Worm (Caenorhabditis elegans): ENCODE measurements around the gene F08F8.9.

F08F8.9 gene

DNA sequence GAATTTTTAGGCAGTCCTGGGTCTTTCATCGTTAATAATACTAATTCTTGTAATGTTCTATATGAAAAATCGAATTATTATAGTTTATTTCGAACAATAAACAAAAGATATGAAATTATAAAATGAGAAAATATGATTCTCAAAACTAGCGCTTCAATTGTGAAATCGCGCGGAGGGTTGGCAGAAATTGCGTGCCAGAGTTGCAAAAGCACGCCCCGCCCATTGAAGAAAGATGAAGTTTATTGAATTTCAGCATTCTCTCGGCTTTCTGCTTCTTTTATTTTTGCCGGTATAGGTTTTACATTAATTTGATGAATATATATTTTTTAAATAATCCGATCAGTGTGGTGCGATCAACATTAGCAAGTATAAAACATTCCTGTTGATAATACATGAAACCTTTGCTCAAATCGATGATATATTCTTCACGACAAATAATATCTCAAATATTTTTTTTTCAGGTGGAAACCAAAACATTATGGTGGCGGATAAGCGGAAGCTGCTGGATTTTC is 5.3 kb upstream of the F08F8.9 start, which contains the start of the genes eco-1 and hmgr-1 (continued):
- TF ChIP-seq snu-23 (GFP tag; optimal IDR thresholded peaks at IDR 0.05) (peak; percentile 30), F16B12.6 (tag; optimal IDR thresholded peaks at IDR 0.05) (peak; percentile 42), lin-15B (tag; optimal IDR thresholded peaks at IDR 0.05) (peak; percentile 16), unc-130 (tag; optimal IDR thresholded peaks at IDR 0.05) (no peak)

DNA sequence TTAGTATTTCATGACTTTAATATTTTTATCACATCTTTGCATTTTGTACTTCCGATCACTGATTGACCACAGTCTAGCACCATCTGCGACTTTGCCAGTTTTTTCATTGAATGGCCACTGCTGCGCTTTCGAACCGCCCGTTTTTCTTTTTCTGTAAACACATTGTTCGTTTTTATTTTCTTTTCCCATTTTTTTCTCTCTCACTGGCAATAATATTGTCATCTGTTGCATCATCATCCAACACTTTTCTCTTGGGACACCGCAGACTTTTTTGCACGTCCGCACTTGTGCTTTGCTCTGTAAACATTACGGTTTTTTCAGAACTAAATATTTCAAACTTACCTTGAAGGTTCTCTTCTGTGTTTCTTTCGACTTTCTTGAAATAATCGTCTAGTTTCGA is 4.9 kb upstream of the F08F8.9 start:
- TF ChIP-seq nhr-20 (tag; optimal IDR thresholded peaks at IDR 0.05) (peak; percentile 58), pag-3 (tag; optimal IDR thresholded peaks at IDR 0.05; ENCODE audit: borderline replicate concordance, insufficient read depth) (no peak), mdl-1 (tag; optimal IDR thresholded peaks at IDR 0.05) (no peak), dsc-1 (tag; optimal IDR thresholded peaks at IDR 0.05) (no peak), snu-23 (GFP tag; optimal IDR thresholded peaks at IDR 0.05) (peak; percentile 17), ceh-8 (GFP tag; optimal IDR thresholded peaks at IDR 0.05) (no peak), isw-1 (GFP tag; IDR thresholded peaks at IDR 0.05) (no peak), nhr-85 (tag) (no peak), lin-14 (GFP tag; optimal IDR thresholded peaks at IDR 0.05) (peak; percentile 56), ets-5 (GFP tag; IDR thresholded peaks at IDR 0.05) (no peak), elt-2 (tag; optimal IDR thresholded peaks at IDR 0.05) (no peak), elt-3 (tag; optimal IDR thresholded peaks at IDR 0.05) (peak in 1 of 6 experiments; percentile 20), unc-98 (GFP tag; IDR thresholded peaks at IDR 0.05) (no peak)

DNA sequence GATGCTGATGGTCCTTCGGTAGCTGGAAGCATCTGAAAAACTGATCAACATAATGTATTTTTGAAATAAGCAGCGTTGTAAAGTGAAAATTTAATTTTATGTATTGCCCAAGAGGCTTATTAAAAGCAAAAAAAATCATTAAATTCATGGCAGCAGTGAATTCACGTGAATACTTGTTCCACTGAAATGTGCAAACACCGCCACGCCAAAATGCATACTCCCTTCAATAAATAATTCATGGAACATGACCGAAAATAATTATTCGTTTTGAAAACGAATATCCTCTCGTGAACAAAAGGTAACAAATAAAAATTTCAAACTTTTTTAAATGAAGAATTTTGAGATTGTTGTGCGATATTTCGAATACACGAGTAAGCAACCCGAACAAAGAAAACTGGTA is 3.6 kb upstream of the F08F8.9 start, which contains the start of gene F08F8.10:
F08F8.10 (minus strand) TSS at position 38 of the 400 bp plus-strand sequence.
- peak; percentile 37 for TF ChIP-seq swsn-7 (tag; optimal IDR thresholded peaks at IDR 0.05)
- peak; percentile 52 for TF ChIP-seq lin-14 (GFP tag; optimal IDR thresholded peaks at IDR 0.05)
- no peak for TF ChIP-seq alr-1 (tag; optimal IDR thresholded peaks at IDR 0.05; ENCODE audit: borderline replicate concordance)
- no peak for TF ChIP-seq ceh-63 (GFP tag; optimal IDR thresholded peaks at IDR 0.05)
- TF ChIP-seq ceh-88 (GFP tag; IDR thresholded peaks at IDR 0.05), result no peak
- no peak for TF ChIP-seq hlh-4 (tag; optimal IDR thresholded peaks at IDR 0.05)
- TF ChIP-seq efl-3 (GFP tag; optimal IDR thresholded peaks at IDR 0.05), result no peak
- no peak for TF ChIP-seq zip-4 (GFP tag; optimal IDR thresholded peaks at IDR 0.05)
- TF ChIP-seq nhr-12 (tag; optimal IDR thresholded peaks at IDR 0.05), result no peak
- no peak for TF ChIP-seq unc-62 (GFP tag; optimal IDR thresholded peaks at IDR 0.05)
- no peak for TF ChIP-seq sptf-1 (tag; optimal IDR thresholded peaks at IDR 0.05)
- no peak for TF ChIP-seq nhr-77 (tag; optimal IDR thresholded peaks at IDR 0.05)
- TF ChIP-seq nhr-20 (tag; optimal IDR thresholded peaks at IDR 0.05), result peak; percentile 51
- TF ChIP-seq blmp-1 (tag; optimal IDR thresholded peaks at IDR 0.05), result peak; percentile 44
- peak; percentile 61 for TF ChIP-seq snu-23 (GFP tag; optimal IDR thresholded peaks at IDR 0.05)
- TF ChIP-seq nhr-28 (tag; optimal IDR thresholded peaks at IDR 0.05), result no peak
- peak in 1 of 6 experiments; percentile 1 for TF ChIP-seq elt-3 (tag; optimal IDR thresholded peaks at IDR 0.05)
- no peak for TF ChIP-seq mef-2 (tag; optimal IDR thresholded peaks at IDR 0.05)
- no peak for TF ChIP-seq mab-9 (GFP tag; IDR thresholded peaks at IDR 0.05)
- TF ChIP-seq lin-35 (GFP tag; optimal IDR thresholded peaks at IDR 0.05), result peak; percentile 64 to 68
- TF ChIP-seq unc-86 (tag; optimal IDR thresholded peaks at IDR 0.05), result peak; percentile 92
- TF ChIP-seq ceh-82 (tag; optimal IDR thresholded peaks at IDR 0.05), result peak in 1 of 3 experiments; percentile 18
- no peak for TF ChIP-seq skn-1 (tag; optimal IDR thresholded peaks at IDR 0.05)
- TF ChIP-seq nhr-84 (tag; optimal IDR thresholded peaks at IDR 0.05), result no peak
- peak; percentile 23 for TF ChIP-seq rnt-1 (tag; optimal IDR thresholded peaks at IDR 0.05)
- no peak for TF ChIP-seq jun-1 (tag; optimal IDR thresholded peaks at IDR 0.05)
- TF ChIP-seq nhr-47 (tag; optimal IDR thresholded peaks at IDR 0.05), result peak; percentile 35
- no peak for TF ChIP-seq sup-37 (GFP tag; optimal IDR thresholded peaks at IDR 0.05)
- TF ChIP-seq lin-15B (tag; optimal IDR thresholded peaks at IDR 0.05), result no peak
- TF ChIP-seq isw-1 (GFP tag; IDR thresholded peaks at IDR 0.05), result peak; percentile 4; the same call in 1 of the 2 replicates
- TF ChIP-seq aha-1 (tag; optimal IDR thresholded peaks at IDR 0.05), result no peak
- no peak for TF ChIP-seq zag-1 (tag; optimal IDR thresholded peaks at IDR 0.05)
- peak; percentile 33 to 65 (median 47) for TF ChIP-seq dpl-1 (GFP tag; optimal IDR thresholded peaks at IDR 0.05)
- TF ChIP-seq C04F5.9 (tag; optimal IDR thresholded peaks at IDR 0.05), result no peak
- TF ChIP-seq hpl-2 (GFP tag; optimal IDR thresholded peaks at IDR 0.05), result no peak
- TF ChIP-seq ceh-90 (tag; optimal IDR thresholded peaks at IDR 0.05), result no peak
- TF ChIP-seq pag-3 (tag; optimal IDR thresholded peaks at IDR 0.05; ENCODE audit: borderline replicate concordance, insufficient read depth), result no peak
- peak; percentile 63 to 64 for TF ChIP-seq lsy-2 (tag; optimal IDR thresholded peaks at IDR 0.05)
- TF ChIP-seq vab-15 (tag; optimal IDR thresholded peaks at IDR 0.05), result no peak
